Fruit fly (Drosophila melanogaster) whole organism, embryonic: ENCODE data around the gene Sec13.
A peak's percentile ranks its signal among the peaks of the same experiment; 100 is the strongest.

Experiments used
- B-H1 ChIP-seq: fragments of 200-800 bp; sonication (Bioruptor generic); IDR thresholded peaks from 3 replicates; pipeline ENCODE4 v1.3.6; 2022; ENCODE audit warnings: missing biosample characterization, missing genetic modification characterization
- CG10267 ChIP-seq: fragments of 200-800 bp; sonication (Bioruptor generic); optimal IDR thresholded peaks from 2 replicates; lab custom pipeline; 2018; ENCODE audit warnings: missing biosample characterization, mild to moderate bottlenecking, missing genetic modification characterization, moderate library complexity
- CG10321 ChIP-seq: fragments of 200-800 bp; sonication (Bioruptor generic); IDR thresholded peaks from 2 replicates; pipeline ENCODE4 v1.3.6; 2022; ENCODE audit warnings: missing biosample characterization, missing genetic modification characterization
- CG10654 ChIP-seq: fragments of 200-800 bp; sonication (Bioruptor generic); optimal IDR thresholded peaks from 2 replicates; lab custom pipeline; 2016; ENCODE audit warnings: missing biosample characterization, missing genetic modification characterization
- CG12155 ChIP-seq: fragments of 200-800 bp; sonication (Bioruptor generic); optimal IDR thresholded peaks from 3 replicates; lab custom pipeline; 2016; ENCODE audit warnings: missing biosample characterization, missing genetic modification characterization
- CG13287 ChIP-seq: fragments of 200-800 bp; sonication (Bioruptor generic); IDR thresholded peaks from 2 replicates; pipeline ENCODE4 v1.3.6; 2022; ENCODE audit warnings: missing biosample characterization, missing genetic modification characterization; ENCODE audit not compliant: partially characterized antibody
- CG13296 ChIP-seq: fragments of 200-800 bp; sonication (Bioruptor generic); optimal IDR thresholded peaks from 3 replicates; lab custom pipeline; 2018; ENCODE audit warnings: missing biosample characterization, mild to moderate bottlenecking, missing genetic modification characterization
- CG13424 ChIP-seq: fragments of 200-800 bp; sonication (Bioruptor generic); optimal IDR thresholded peaks from 2 replicates; lab custom pipeline; 2019; ENCODE audit warnings: missing biosample characterization, mild to moderate bottlenecking, missing genetic modification characterization, moderate library complexity
- CG13894 ChIP-seq: fragments of 200-800 bp; sonication (Bioruptor generic); optimal IDR thresholded peaks from 3 replicates; lab custom pipeline; 2018; ENCODE audit warnings: missing biosample characterization, mild to moderate bottlenecking, missing genetic modification characterization, moderate library complexity
- CG17361 ChIP-seq: fragments of 200-800 bp; sonication (Bioruptor generic); IDR thresholded peaks from 3 replicates; pipeline ENCODE4 v1.3.6; 2022; ENCODE audit warnings: missing biosample characterization, missing genetic modification characterization
- CG17912 ChIP-seq: fragments of 200-800 bp; sonication (Bioruptor generic); optimal IDR thresholded peaks from 2 replicates; lab custom pipeline; 2018; ENCODE audit warnings: missing biosample characterization, mild to moderate bottlenecking, missing genetic modification characterization
- CG18476 ChIP-seq: fragments of 200-800 bp; sonication (Bioruptor generic); optimal IDR thresholded peaks from 2 replicates; lab custom pipeline; 2016; ENCODE audit warnings: missing biosample characterization, mild to moderate bottlenecking, missing genetic modification characterization
- CG18599 ChIP-seq: fragments of 200-800 bp; sonication (Bioruptor generic); optimal IDR thresholded peaks from 3 replicates; lab custom pipeline; 2017; ENCODE audit warnings: missing biosample characterization, missing genetic modification characterization, mild to moderate bottlenecking, moderate library complexity, missing genetic modification reagents
- CG3995 ChIP-seq: fragments of 200-800 bp; sonication (Bioruptor generic); optimal IDR thresholded peaks from 3 replicates; lab custom pipeline; 2016; ENCODE audit warnings: missing biosample characterization, missing genetic modification characterization
- CG6813 ChIP-seq: fragments of 200-800 bp; sonication (Bioruptor generic); optimal IDR thresholded peaks from 2 replicates; lab custom pipeline; 2017; ENCODE audit warnings: missing biosample characterization, missing genetic modification characterization, mild to moderate bottlenecking, moderate library complexity, missing genetic modification reagents
- CG7556 ChIP-seq: fragments of 200-800 bp; sonication (Bioruptor generic); optimal IDR thresholded peaks from 2 replicates; lab custom pipeline; 2017; ENCODE audit warnings: missing biosample characterization, mild to moderate bottlenecking, missing genetic modification characterization
- CG9215 ChIP-seq: fragments of 200-800 bp; sonication (Bioruptor generic); IDR thresholded peaks from 2 replicates; pipeline ENCODE4 v1.3.6; 2022; ENCODE audit warnings: missing biosample characterization, missing genetic modification characterization
- CG9797 ChIP-seq: fragments of 200-800 bp; sonication (Bioruptor generic); optimal IDR thresholded peaks from 3 replicates; lab custom pipeline; 2018; ENCODE audit warnings: missing biosample characterization, mild to moderate bottlenecking, missing genetic modification characterization
- Dip2 ChIP-seq: fragments of 200-800 bp; sonication (Bioruptor generic); IDR thresholded peaks from 2 replicates; pipeline ENCODE4 v1.3.6; 2022; ENCODE audit warnings: missing biosample characterization, missing genetic modification characterization
- Dll ChIP-seq: fragments of 200-800 bp; sonication (Bioruptor generic); IDR thresholded peaks from 4 replicates; pipeline ENCODE4 v1.3.6; 2022; ENCODE audit warnings: missing biosample characterization, missing genetic modification characterization; ENCODE audit not compliant: partially characterized antibody
- Doc3 ChIP-seq: fragments of 200-800 bp; sonication (Bioruptor generic); IDR thresholded peaks from 3 replicates; pipeline ENCODE4 v1.3.6; 2022; ENCODE audit warnings: missing biosample characterization, missing genetic modification characterization; ENCODE audit not compliant: partially characterized antibody
- Dp ChIP-seq: fragments of 200-800 bp; sonication (Bioruptor generic); optimal IDR thresholded peaks from 2 replicates; lab custom pipeline; 2018; ENCODE audit warnings: missing biosample characterization, mild to moderate bottlenecking, missing genetic modification characterization, moderate library complexity
- Drgx ChIP-seq: fragments of 200-800 bp; sonication (Bioruptor generic); IDR thresholded peaks from 2 replicates; pipeline ENCODE4 v1.3.6; 2022; ENCODE audit warnings: missing biosample characterization, missing genetic modification characterization
- Elba2 ChIP-seq: fragments of 200-800 bp; sonication (Bioruptor generic); optimal IDR thresholded peaks from 3 replicates; lab custom pipeline; 2016; ENCODE audit warnings: missing biosample characterization, missing genetic modification characterization
- HLHmδ ChIP-seq: fragments of 200-800 bp; sonication (Bioruptor generic); optimal IDR thresholded peaks from 2 replicates; lab custom pipeline; 2018; ENCODE audit warnings: missing biosample characterization, mild to moderate bottlenecking, missing genetic modification characterization, moderate library complexity
- Lim3 ChIP-seq: fragments of 200-800 bp; sonication (Bioruptor generic); IDR thresholded peaks from 2 replicates; pipeline ENCODE4 v1.3.6; 2022; ENCODE audit warnings: missing biosample characterization, missing genetic modification characterization
- Med ChIP-seq: fragments of 200-800 bp; sonication (Bioruptor generic); peaks from one replicate; lab custom pipeline; 2016; ENCODE audit warnings: missing biosample characterization, missing genetic modification characterization, mild to moderate bottlenecking, inconsistent platforms, moderate library complexity
- Oaz ChIP-seq: fragments of 200-800 bp; sonication (Bioruptor generic); IDR thresholded peaks from 2 replicates; pipeline ENCODE4 v1.3.6; 2022; ENCODE audit warnings: missing biosample characterization, missing genetic modification characterization
- TFAM ChIP-seq: fragments of 200-800 bp; sonication (Bioruptor generic); optimal IDR thresholded peaks from 2 replicates; lab custom pipeline; 2017; ENCODE audit warnings: missing biosample characterization, missing genetic modification characterization, inconsistent platforms
- Vsx1 ChIP-seq: fragments of 200-800 bp; sonication (Bioruptor generic); optimal IDR thresholded peaks from 2 replicates; lab custom pipeline; 2017; ENCODE audit warnings: missing biosample characterization, mild to moderate bottlenecking, missing genetic modification characterization, missing genetic modification reagents
- aop ChIP-seq: fragments of 200-800 bp; sonication (Bioruptor generic); IDR thresholded peaks from 2 replicates; pipeline ENCODE4 v1.3.6; 2022; ENCODE audit warnings: missing biosample characterization, missing genetic modification characterization
- bigmax ChIP-seq: fragments of 200-800 bp; sonication (Bioruptor generic); optimal IDR thresholded peaks from 2 replicates; lab custom pipeline; 2018; ENCODE audit warnings: missing biosample characterization, mild to moderate bottlenecking, missing genetic modification characterization
- bsh ChIP-seq, 2 experiments: fragments of 200-800 bp; sonication (Bioruptor generic); optimal IDR thresholded peaks; 2 replicates each; lab custom pipeline; 2017 to 2018; ENCODE audit warnings: mild to moderate bottlenecking in 2 of 2, missing biosample characterization in 2 of 2, missing genetic modification characterization in 2 of 2, moderate library complexity in 1 of 2
- cas ChIP-seq: fragments of 200-800 bp; sonication (Bioruptor generic); IDR thresholded peaks from 2 replicates; pipeline ENCODE4 v1.3.6; 2022; ENCODE audit warnings: missing biosample characterization, missing genetic modification characterization
- chn ChIP-seq: fragments of 200-800 bp; sonication (Bioruptor generic); optimal IDR thresholded peaks from 2 replicates; lab custom pipeline; 2016; ENCODE audit warnings: missing biosample characterization, missing genetic modification characterization
- crol ChIP-seq: fragments of 200-800 bp; sonication (Bioruptor generic); IDR thresholded peaks from 2 replicates; pipeline ENCODE4 v1.3.6; 2022; ENCODE audit warnings: missing biosample characterization, missing genetic modification characterization
- ewg ChIP-seq: fragments of 200-800 bp; sonication (Bioruptor generic); optimal IDR thresholded peaks from 3 replicates; lab custom pipeline; 2017; ENCODE audit warnings: mild to moderate bottlenecking, missing biosample characterization, missing genetic modification reagents, missing genetic modification characterization
- h ChIP-seq: fragments of >200 bp; optimal IDR thresholded peaks from 2 replicates; lab custom pipeline; 2017
- psq ChIP-seq: fragments of 200-800 bp; sonication (Bioruptor generic); optimal IDR thresholded peaks from 2 replicates; lab custom pipeline; 2017; ENCODE audit warnings: missing biosample characterization, missing genetic modification characterization
- pum ChIP-seq: fragments of 200-800 bp; sonication (Bioruptor generic); optimal IDR thresholded peaks from 2 replicates; lab custom pipeline; 2016; ENCODE audit warnings: missing biosample characterization, missing genetic modification characterization
- ro ChIP-seq: fragments of 200-800 bp; sonication (Bioruptor generic); IDR thresholded peaks from 2 replicates; pipeline ENCODE4 v1.3.6; 2022; ENCODE audit warnings: missing biosample characterization, missing genetic modification characterization
- sd ChIP-seq: fragments of 200-800 bp; sonication (Bioruptor generic); optimal IDR thresholded peaks from 3 replicates; lab custom pipeline; 2018; ENCODE audit warnings: missing biosample characterization, mild to moderate bottlenecking, missing genetic modification characterization, moderate library complexity
- seq ChIP-seq: fragments of 200-800 bp; sonication (Bioruptor generic); IDR thresholded peaks from 2 replicates; pipeline ENCODE4 v1.3.6; 2022; ENCODE audit warnings: missing biosample characterization, missing genetic modification characterization
- sima ChIP-seq: fragments of 200-800 bp; sonication (Bioruptor generic); optimal IDR thresholded peaks from 2 replicates; lab custom pipeline; 2016; ENCODE audit warnings: missing biosample characterization, missing genetic modification characterization
- slbo ChIP-seq: fragments of 200-800 bp; sonication (Bioruptor generic); IDR thresholded peaks from 2 replicates; pipeline ENCODE4 v1.3.6; 2022; ENCODE audit warnings: missing biosample characterization, missing genetic modification characterization
- vvl ChIP-seq: fragments of 200-800 bp; sonication (Bioruptor generic); IDR thresholded peaks from 2 replicates; pipeline ENCODE4 v1.3.6; 2022; ENCODE audit warnings: missing biosample characterization, missing genetic modification characterization
- zfh2 ChIP-seq: fragments of 200-800 bp; sonication (Bioruptor generic); optimal IDR thresholded peaks from 2 replicates; lab custom pipeline; 2016; ENCODE audit warnings: missing biosample characterization, missing genetic modification characterization

The Sec13 gene

DNA sequence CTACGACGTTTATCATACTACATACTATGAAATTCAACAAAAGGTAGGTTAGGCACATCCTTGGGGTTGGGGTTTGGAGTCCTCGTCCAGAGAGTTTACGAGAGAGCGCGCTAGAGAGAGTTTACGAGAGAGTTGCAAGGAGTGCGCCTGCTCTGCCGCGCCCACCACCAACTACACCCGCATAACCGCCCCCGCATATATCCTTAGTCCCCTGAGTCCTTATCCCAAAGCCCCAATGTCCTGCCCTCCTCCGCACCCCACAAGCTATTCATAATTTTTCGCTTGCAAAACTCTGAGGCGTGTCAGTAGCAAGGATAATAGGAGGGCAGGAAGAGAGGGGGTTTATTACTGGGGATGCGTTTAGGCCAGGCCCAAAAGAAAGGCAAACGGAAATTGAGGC lies 27.6 kb downstream of the Sec13 start (continued):
- TF ChIP-seq HLHmδ (no peak), CG10654 (GFP tag; lab: Kevin White, UChicago) (no peak), CG12155 (no peak), CG13296 (GFP tag; lab: Kevin White, UChicago) (no peak), bsh (GFP tag; optimal IDR thresholded peaks at IDR 0.05; lab: Kevin White, UChicago) (peak in 1 of 2 experiments; percentile 5), CG7556 (no peak), aop (GFP tag; lab: Robert Waterston, UW) (no peak), zfh2 (GFP tag; lab: Kevin White, UChicago) (no peak), psq (GFP tag; lab: Kevin White, UChicago) (no peak), CG13287 (GFP tag; lab: Robert Waterston, UW) (0 out of 2 replicates have a peak, but pooled peaks have one; percentile 12), CG6813 (GFP tag; lab: Kevin White, UChicago) (no peak), CG10321 (0 out of 2 replicates have a peak, but pooled peaks have one; percentile 7), Oaz (GFP tag; lab: Robert Waterston, UW) (0 out of 2 replicates have a peak, but pooled peaks have one; percentile 11), CG3995 (GFP tag; lab: Kevin White, UChicago) (no peak), CG18599 (GFP tag; lab: Kevin White, UChicago) (no peak), Med (GFP tag; lab: Kevin White, UChicago) (peak; percentile 13), Dp (GFP tag; lab: Kevin White, UChicago) (no peak), cas (GFP tag; lab: Robert Waterston, UW) (no peak), Drgx (no peak), chn (GFP tag; lab: Kevin White, UChicago) (no peak), Lim3 (no peak), pum (GFP tag; lab: Kevin White, UChicago) (no peak), CG17912 (GFP tag; lab: Kevin White, UChicago) (no peak), CG9797 (GFP tag; lab: Kevin White, UChicago) (no peak), crol (GFP tag; lab: Robert Waterston, UW) (peak; percentile 88), Elba2 (GFP tag; lab: Kevin White, UChicago) (no peak), TFAM (GFP tag; lab: Kevin White, UChicago) (no peak), slbo (GFP tag; lab: Robert Waterston, UW) (0 out of 2 replicates have a peak, but pooled peaks have one; percentile 24), ewg (peak; percentile 88), bigmax (GFP tag; lab: Kevin White, UChicago) (no peak), ro (GFP tag; lab: Robert Waterston, UW) (no peak), Dip2 (GFP tag; lab: Robert Waterston, UW) (no peak), CG10267 (tag; lab: Kevin White, UChicago) (no peak), CG9215 (GFP tag; lab: Robert Waterston, UW) (no peak), CG13424 (no peak), seq (GFP tag; lab: Robert Waterston, UW) (peak; percentile 49; the same call in 1 of the 2 replicates), h (lab: Kevin White, UChicago) (no peak), vvl (GFP tag; lab: Robert Waterston, UW) (no peak), CG17361 (GFP tag; lab: Robert Waterston, UW) (no peak), sd (no peak), sima (GFP tag; lab: Kevin White, UChicago) (no peak), B-H1 (GFP tag; lab: Robert Waterston, UW) (no peak), Doc3 (GFP tag; lab: Robert Waterston, UW) (no peak), Vsx1 (GFP tag; lab: Kevin White, UChicago) (no peak), CG13894 (peak; percentile 70), CG18476 (GFP tag; lab: Kevin White, UChicago) (no peak), Dll (GFP tag; lab: Robert Waterston, UW) (no peak)
